Fruit fly (Drosophila melanogaster): ENCODE results near the gene Gnpnat.

Gnpnat gene

DNA sequence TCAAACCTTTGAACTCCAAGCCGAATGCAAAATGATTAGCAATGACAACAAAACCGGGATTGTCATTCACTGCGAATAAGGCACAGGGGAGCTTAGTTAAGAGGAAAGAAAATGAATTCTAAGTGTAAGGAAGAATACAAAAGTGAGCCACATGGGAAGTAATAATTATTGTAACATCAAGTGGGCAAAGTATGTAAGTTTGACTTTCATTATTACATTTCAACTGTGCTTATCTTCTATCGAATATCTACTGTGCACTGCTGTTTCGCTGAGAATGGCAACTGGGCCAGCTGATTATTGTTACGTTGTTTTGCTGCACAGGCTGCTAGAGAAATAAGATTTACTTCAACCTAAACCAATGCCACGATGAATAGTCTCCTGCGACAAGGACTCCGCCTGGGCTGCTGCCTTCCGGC is 1.4 kb upstream of the Gnpnat start, which contains the start of the genes CG7601 and CIA30 (continued):
- TF ChIP-seq hth (optimal IDR thresholded peaks at IDR 0.05) (no peak), Bdp1 (GFP tag; optimal IDR thresholded peaks at IDR 0.05) (peak; percentile 93), CG8765 (GFP tag; IDR thresholded peaks at IDR 0.05) (peak; percentile 100), CG8944 (GFP tag; optimal IDR thresholded peaks at IDR 0.05) (peak; percentile 99), sens-2 (GFP tag; IDR thresholded peaks at IDR 0.05) (peak; percentile 100), HHEX (GFP tag; optimal IDR thresholded peaks at IDR 0.05) (peak; percentile 98), ac (GFP tag; optimal IDR thresholded peaks at IDR 0.05) (peak; percentile 78), chn (GFP tag; optimal IDR thresholded peaks at IDR 0.05) (peak; percentile 97), CG7987 (GFP tag; optimal IDR thresholded peaks at IDR 0.05) (peak; percentile 95), Gug (GFP tag; IDR thresholded peaks at IDR 0.05) (peak; percentile 100), pb (GFP tag; optimal IDR thresholded peaks at IDR 0.05) (peak; percentile 99), D (optimal IDR thresholded peaks at IDR 0.05) (no peak), D (GFP tag; optimal IDR thresholded peaks at IDR 0.05) (peak; percentile 97), CG11504 (tag; optimal IDR thresholded peaks at IDR 0.05) (peak; percentile 97), CTCF (GFP tag; optimal IDR thresholded peaks at IDR 0.05) (peak; percentile 63), danr (GFP tag; IDR thresholded peaks at IDR 0.05) (peak; percentile 100), Asciz (GFP tag; optimal IDR thresholded peaks at IDR 0.05) (peak; percentile 95), CG14965 (GFP tag; optimal IDR thresholded peaks at IDR 0.05; ENCODE audit: borderline replicate concordance) (peak; percentile 92), B-H2 (GFP tag; optimal IDR thresholded peaks at IDR 0.05) (peak; percentile 98), CG8388 (GFP tag; optimal IDR thresholded peaks at IDR 0.05) (peak; percentile 96), CG11247 (GFP tag; IDR thresholded peaks at IDR 0.05) (peak; percentile 100), CG4730 (GFP tag; IDR thresholded peaks at IDR 0.05) (peak; percentile 100), zfh1 (GFP tag; IDR thresholded peaks at IDR 0.05) (peak; percentile 100), CG1792 (GFP tag; optimal IDR thresholded peaks at IDR 0.05) (peak; percentile 98), Rfx (GFP tag; IDR thresholded peaks at IDR 0.05) (peak; percentile 100), Hr78 (GFP tag; optimal IDR thresholded peaks at IDR 0.05) (peak in 1 of 2 experiments; percentile 94), Camta (GFP tag; optimal IDR thresholded peaks at IDR 0.05) (peak; percentile 99), CG7839 (tag; optimal IDR thresholded peaks at IDR 0.05) (peak; percentile 99), CG11560 (tag; IDR thresholded peaks at IDR 0.05) (peak; percentile 97), Dad (GFP tag; optimal IDR thresholded peaks at IDR 0.05) (peak; percentile 98), mirr (GFP tag; optimal IDR thresholded peaks at IDR 0.05) (peak; percentile 99), CG12155 (GFP tag; optimal IDR thresholded peaks at IDR 0.05) (peak; percentile 96), CG3065 (GFP tag; optimal IDR thresholded peaks at IDR 0.05) (peak; percentile 93), Dll (GFP tag; IDR thresholded peaks at IDR 0.05; ENCODE audit: partially characterized antibody) (peak; percentile 52; the same call in 2 of the 4 replicates), Stat92E (GFP tag; optimal IDR thresholded peaks at IDR 0.05) (peak in 1 of 3 experiments; percentile 91), CG7928 (GFP tag; optimal IDR thresholded peaks at IDR 0.05) (peak; percentile 84), CG15696 (tag; optimal IDR thresholded peaks at IDR 0.05) (peak; percentile 99), tup (GFP tag; optimal IDR thresholded peaks at IDR 0.05) (peak; percentile 97), HLH3B (GFP tag; IDR thresholded peaks at IDR 0.05) (peak; percentile 100), CG11093 (GFP tag; IDR thresholded peaks at IDR 0.05) (peak; percentile 100), CG34376 (GFP tag; optimal IDR thresholded peaks at IDR 0.05) (peak; percentile 98), CG6813 (GFP tag; optimal IDR thresholded peaks at IDR 0.05) (peak; percentile 98), sqz (GFP tag; optimal IDR thresholded peaks at IDR 0.05) (no peak), peb (GFP tag; IDR thresholded peaks at IDR 0.05) (peak; percentile 100), CG9876 (GFP tag; optimal IDR thresholded peaks at IDR 0.05) (peak; percentile 99), otp (GFP tag; IDR thresholded peaks at IDR 0.05) (peak; percentile 100), CG12659 (GFP tag; optimal IDR thresholded peaks at IDR 0.05) (peak; percentile 98), rib (GFP tag; IDR thresholded peaks at IDR 0.05) (peak; percentile 99), CHES-1-like (GFP tag; optimal IDR thresholded peaks at IDR 0.05) (peak; percentile 99), wor (GFP tag; IDR thresholded peaks at IDR 0.05) (peak; percentile 99), CG15514 (GFP tag; optimal IDR thresholded peaks at IDR 0.05) (peak; percentile 93), onecut (GFP tag; IDR thresholded peaks at IDR 0.05) (peak; percentile 99)
